Worm (Caenorhabditis elegans): ENCODE results near the gene iff-1.

DNA sequence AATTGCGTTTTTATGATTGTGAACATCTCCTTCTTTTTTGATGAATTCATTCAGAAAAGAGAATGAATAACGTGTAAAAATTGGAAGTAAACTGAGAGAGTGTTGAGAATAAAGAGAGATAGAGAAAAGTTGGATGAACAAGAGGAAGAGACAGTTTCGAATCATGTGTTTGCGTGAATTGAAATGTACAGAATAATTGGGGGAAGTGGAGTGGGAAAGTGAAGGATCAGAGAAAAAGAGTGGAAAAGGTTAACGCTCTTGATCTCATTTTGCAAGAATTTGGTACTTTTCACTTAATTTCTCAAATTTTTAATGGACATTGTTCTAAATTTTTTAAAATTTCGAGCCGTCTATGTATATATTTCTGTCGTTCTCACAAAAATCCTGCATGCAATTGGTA, 13.7 kb downstream of the iff-1 start:
- TF ChIP-seq him-1 (tag; optimal IDR thresholded peaks at IDR 0.05) = no peak
- no peak for TF ChIP-seq dao-5 (tag; optimal IDR thresholded peaks at IDR 0.05)
